Worm (Caenorhabditis elegans): ENCODE measurements around the gene C14C6.8.

ce11 chrV:553067-553466 lies at the start of gene C14C6.8:
- TF ChIP-seq nhr-76 (tag; optimal IDR thresholded peaks at IDR 0.05) (no peak), nhr-23 (tag; optimal IDR thresholded peaks at IDR 0.05) (no peak), unc-62 (GFP tag; optimal IDR thresholded peaks at IDR 0.05) (no peak), nhr-28 (tag; optimal IDR thresholded peaks at IDR 0.05) (no peak), aly-2 (tag; optimal IDR thresholded peaks at IDR 0.05) (no peak), pqm-1 (tag; optimal IDR thresholded peaks at IDR 0.05) (no peak), fos-1 (tag; optimal IDR thresholded peaks at IDR 0.05) (no peak), nhr-25 (tag; optimal IDR thresholded peaks at IDR 0.05) (no peak), nfya-1 (tag; optimal IDR thresholded peaks at IDR 0.05; ENCODE audit: insufficient read depth) (no peak), lin-39 (tag; optimal IDR thresholded peaks at IDR 0.05) (no peak)
